Fruit fly (Drosophila melanogaster) whole organism, embryonic: ENCODE data around the gene Hsdl2.

Experiments used
- CG10209 ChIP-seq: fragments of 200-800 bp; sonication (Bioruptor generic); optimal IDR thresholded peaks from 3 replicates; lab custom pipeline; 2017; ENCODE audit warnings: missing biosample characterization, mild to moderate bottlenecking, missing genetic modification characterization, missing genetic modification reagents
- CG11398 ChIP-seq: fragments of 200-800 bp; sonication (Bioruptor generic); optimal IDR thresholded peaks from 2 replicates; lab custom pipeline; 2016; ENCODE audit warnings: missing biosample characterization, missing genetic modification characterization
- CG11560 ChIP-seq: fragments of 200-800 bp; sonication (Bioruptor generic); IDR thresholded peaks from 3 replicates; pipeline ENCODE4 v1.3.6; 2022; ENCODE audit warnings: missing biosample characterization, missing genetic modification characterization
- CG34422 ChIP-seq: fragments of 200-800 bp; sonication (Bioruptor generic); IDR thresholded peaks from 3 replicates; pipeline ENCODE4 v1.3.6; 2022; ENCODE audit warnings: missing biosample characterization, missing genetic modification characterization
- CG7963 ChIP-seq: fragments of 200-800 bp; sonication (Bioruptor generic); IDR thresholded peaks from 3 replicates; pipeline ENCODE4 v1.3.6; 2022; ENCODE audit warnings: missing biosample characterization, missing genetic modification characterization; ENCODE audit not compliant: partially characterized antibody
- HmgZ ChIP-seq: fragments of 200-800 bp; sonication (Bioruptor generic); optimal IDR thresholded peaks from 2 replicates; lab custom pipeline; 2018; ENCODE audit warnings: missing biosample characterization, mild to moderate bottlenecking, missing genetic modification characterization
- Neu2 ChIP-seq: fragments of 200-800 bp; sonication (Bioruptor generic); optimal IDR thresholded peaks from 3 replicates; lab custom pipeline; 2016; ENCODE audit warnings: missing biosample characterization, missing genetic modification characterization, borderline replicate concordance
- Stat92E ChIP-seq, 3 experiments: fragments of >200 bp in 2 of 3; fragments of 200-800 bp in 1 of 3; sonication (Bioruptor generic) in 1 of 3; optimal IDR thresholded peaks; 2 replicates each; lab custom pipeline; 2017 to 2019; ENCODE audit warnings: missing biosample characterization in 3 of 3, missing genetic modification characterization in 3 of 3, mild to moderate bottlenecking in 1 of 3, moderate library complexity in 1 of 3
- chif ChIP-seq, 2 experiments: fragments of 200-800 bp; sonication (Bioruptor generic); optimal IDR thresholded peaks; 3 replicates each; lab custom pipeline; 2016; ENCODE audit warnings: missing biosample characterization in 2 of 2, missing genetic modification characterization in 2 of 2
- crol ChIP-seq: fragments of 200-800 bp; sonication (Bioruptor generic); IDR thresholded peaks from 2 replicates; pipeline ENCODE4 v1.3.6; 2022; ENCODE audit warnings: missing biosample characterization, missing genetic modification characterization
- stwl ChIP-seq: fragments of 200-800 bp; sonication (Bioruptor generic); optimal IDR thresholded peaks from 3 replicates; lab custom pipeline; 2018; ENCODE audit warnings: missing biosample characterization, mild to moderate bottlenecking, missing genetic modification characterization, moderate library complexity
- tx ChIP-seq: fragments of 200-800 bp; sonication (Bioruptor generic); optimal IDR thresholded peaks from 2 replicates; lab custom pipeline; 2016; ENCODE audit warnings: missing biosample characterization, missing genetic modification characterization

DNA sequence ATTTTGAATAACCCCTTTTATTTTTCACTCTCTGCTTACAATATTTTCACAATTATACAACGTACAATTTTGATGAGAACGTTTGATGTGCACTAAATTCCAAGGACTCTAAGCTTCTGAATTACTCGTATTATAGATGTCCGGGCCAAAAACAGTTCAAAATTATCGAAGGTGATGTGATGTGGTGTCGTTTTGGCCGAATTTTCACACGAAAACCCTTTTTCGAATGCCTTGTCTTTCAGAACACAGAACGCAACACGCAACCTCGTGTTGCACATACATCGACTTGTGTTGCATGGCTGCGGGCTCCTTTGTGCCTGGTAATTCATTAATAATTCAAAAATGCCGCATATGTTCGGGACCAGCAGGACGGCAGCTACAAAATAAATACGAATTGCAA is 10.7 kb downstream of the Hsdl2 start, which contains the start of gene CG31055:
- TF ChIP-seq crol (GFP tag; lab: Robert Waterston, UW) (no peak), tx (GFP tag; lab: Kevin White, UChicago) (no peak), CG7963 (no peak), CG34422 (GFP tag; lab: Robert Waterston, UW) (no peak), CG10209 (GFP tag; lab: Kevin White, UChicago) (no peak), HmgZ (no peak), CG11398 (GFP tag; lab: Kevin White, UChicago) (no peak), CG11560 (tag; lab: Robert Waterston, UW) (no peak), chif (GFP tag; optimal IDR thresholded peaks at IDR 0.05; lab: Kevin White, UChicago) (no peak), Neu2 (no peak), stwl (tag; lab: Kevin White, UChicago) (no peak), Stat92E (GFP tag; optimal IDR thresholded peaks at IDR 0.05; lab: Kevin White, UChicago) (no peak)
